Worm (Caenorhabditis elegans) whole organism, late embryonic: Measurements from ENCODE around the gene Y54F10BM.22.

Source experiments
- fkh-10 ChIP-seq: fragments of 150-350 bp; optimal IDR thresholded peaks from 2 replicates; lab custom pipeline; 2014; ENCODE audit warnings: missing biosample characterization, missing genetic modification reagents, missing genetic modification characterization
- lin-11 ChIP-seq: fragments of 200-800 bp; sonication (Bioruptor generic); optimal IDR thresholded peaks from 2 replicates; lab custom pipeline; 2018; ENCODE audit warnings: mild to moderate bottlenecking, missing genetic modification characterization, missing compliant biosample characterization
- pat-9 ChIP-seq: fragments of 200-800 bp; sonication (Bioruptor generic); optimal IDR thresholded peaks from 2 replicates; lab custom pipeline; 2018; ENCODE audit warnings: mild to moderate bottlenecking, missing genetic modification characterization, moderate library complexity, missing compliant biosample characterization
- unc-42 ChIP-seq: sonication (generic microtip); optimal IDR thresholded peaks from 2 replicates; lab custom pipeline; 2016; ENCODE audit warnings: missing genotype, missing genetic modification characterization, missing compliant biosample characterization
- unc-86 ChIP-seq: sonication (generic microtip); optimal IDR thresholded peaks from 2 replicates; lab custom pipeline; 2016; ENCODE audit warnings: missing genetic modification characterization, missing compliant biosample characterization
- ztf-16 ChIP-seq: sonication (generic microtip); optimal IDR thresholded peaks from 2 replicates; lab custom pipeline; 2017; ENCODE audit warnings: missing genetic modification characterization, missing compliant biosample characterization

ce11 chrIII:2308026-2308425, 27.3 kb downstream of the Y54F10BM.22 start, which contains the start of the genes fbxa-1 and Y54F10BM.20:
- TF ChIP-seq pat-9 (tag; lab: Kevin White, UChicago): no peak
- TF ChIP-seq fkh-10: no peak
- TF ChIP-seq ztf-16 (tag; lab: Kevin White, UChicago): no peak
- no peak for TF ChIP-seq unc-42 (tag; lab: Kevin White, UChicago)
- no peak for TF ChIP-seq lin-11
- no peak for TF ChIP-seq unc-86 (tag; lab: Kevin White, UChicago)
